Worm (Caenorhabditis elegans) whole organism, early embryonic: Measurements from ENCODE around the gene srlf-15.

Experiments
- B0310.2 ChIP-seq: sonication (generic microtip); optimal IDR thresholded peaks from 2 replicates; lab custom pipeline; 2016; ENCODE audit warnings: mild to moderate bottlenecking, missing genetic modification characterization, missing compliant biosample characterization
- F13C5.2 ChIP-seq: sonication (generic microtip); optimal IDR thresholded peaks from 2 replicates; lab custom pipeline; 2017; ENCODE audit warnings: mild to moderate bottlenecking, missing genetic modification characterization, inconsistent platforms, missing compliant biosample characterization
- aly-1 ChIP-seq: sonication (generic microtip); optimal IDR thresholded peaks from 2 replicates; lab custom pipeline; 2016; ENCODE audit warnings: missing genetic modification characterization, missing compliant biosample characterization
- ama-1 ChIP-seq: fragments of 150-350 bp; optimal IDR thresholded peaks from 2 replicates; lab custom pipeline; 2014
- ceh-13 ChIP-seq: fragments of 200-800 bp; sonication (Bioruptor generic); optimal IDR thresholded peaks from 2 replicates; lab custom pipeline; 2018; ENCODE audit warnings: mild to moderate bottlenecking, missing genetic modification characterization, missing compliant biosample characterization
- flt-1 ChIP-seq: fragments of 200-800 bp; sonication (Bioruptor generic); IDR thresholded peaks from 2 replicates; pipeline ENCODE4 v1.3.6; 2022; ENCODE audit warnings: missing genetic modification characterization, missing compliant biosample characterization
- hmbx-1 ChIP-seq: sonication (generic microtip); optimal IDR thresholded peaks from 2 replicates; lab custom pipeline; 2016; ENCODE audit warnings: mild to moderate bottlenecking, missing genetic modification characterization, missing compliant biosample characterization
- hnd-1 ChIP-seq: sonication (generic microtip); optimal IDR thresholded peaks from 2 replicates; lab custom pipeline; 2016; ENCODE audit warnings: missing genetic modification characterization, missing compliant biosample characterization
- pes-1 ChIP-seq: fragments of 200-800 bp; sonication (Bioruptor generic); IDR thresholded peaks from 2 replicates; pipeline ENCODE4 v1.3.6; 2022; ENCODE audit warnings: missing genetic modification reagents, missing genetic modification characterization, missing compliant biosample characterization
- scrt-1 ChIP-seq: fragments of 200-800 bp; sonication (Bioruptor generic); IDR thresholded peaks from 2 replicates; pipeline ENCODE4 v1.3.6; 2022; ENCODE audit warnings: missing genetic modification characterization, missing compliant biosample characterization
- sea-1 ChIP-seq: fragments of 200-800 bp; sonication (Bioruptor generic); conservative IDR thresholded peaks from 2 replicates; pipeline ENCODE4 v1.3.6; 2022; ENCODE audit warnings: missing genetic modification characterization, missing compliant biosample characterization
- tbx-11 ChIP-seq: fragments of 200-800 bp; sonication (Bioruptor generic); IDR thresholded peaks from 2 replicates; pipeline ENCODE4 v1.3.6; 2022; ENCODE audit warnings: missing genetic modification characterization, missing compliant biosample characterization

DNA sequence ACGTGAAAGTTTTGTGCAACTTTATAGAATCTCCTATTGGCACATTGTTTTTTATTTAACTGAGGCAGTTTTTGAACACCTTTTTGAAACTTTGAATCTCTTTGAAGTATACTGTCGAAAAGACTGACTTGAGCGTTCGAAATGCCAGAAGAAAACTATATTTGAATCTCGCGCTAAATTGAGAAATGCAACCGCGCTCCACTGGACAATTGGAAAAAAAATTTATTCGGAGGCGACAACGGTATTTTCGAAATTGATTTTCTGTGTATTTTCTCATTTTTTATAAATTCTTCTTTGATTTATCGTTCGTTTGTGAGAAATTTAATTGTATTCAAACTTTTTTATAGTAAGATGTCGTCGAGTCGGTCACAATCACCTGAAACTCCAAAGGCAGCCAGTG lies 13.9 kb upstream of the srlf-15 start, which contains the start of gene let-858:
- no peak for TF ChIP-seq flt-1 (GFP tag; lab: Robert Waterston, UW)
- TF ChIP-seq sea-1 (GFP tag; lab: Robert Waterston, UW) = no peak
- no peak for TF ChIP-seq ama-1 (lab: Kevin White, UChicago)
- TF ChIP-seq ceh-13 (GFP tag; lab: Kevin White, UChicago) = no peak
- no peak for TF ChIP-seq B0310.2 (tag; lab: Kevin White, UChicago)
- no peak for TF ChIP-seq F13C5.2 (tag; lab: Kevin White, UChicago)
- no peak for TF ChIP-seq aly-1 (tag; lab: Kevin White, UChicago)
- no peak for TF ChIP-seq pes-1 (GFP tag; lab: Robert Waterston, UW)
- no peak for TF ChIP-seq hnd-1 (tag; lab: Kevin White, UChicago)
- no peak for TF ChIP-seq hmbx-1 (tag; lab: Kevin White, UChicago)
- TF ChIP-seq scrt-1 (GFP tag; lab: Robert Waterston, UW) = no peak
- TF ChIP-seq tbx-11 (GFP tag; lab: Robert Waterston, UW) = no peak
